Worm (Caenorhabditis elegans): Measurements from ENCODE around the gene Y42H9B.3.

DNA sequence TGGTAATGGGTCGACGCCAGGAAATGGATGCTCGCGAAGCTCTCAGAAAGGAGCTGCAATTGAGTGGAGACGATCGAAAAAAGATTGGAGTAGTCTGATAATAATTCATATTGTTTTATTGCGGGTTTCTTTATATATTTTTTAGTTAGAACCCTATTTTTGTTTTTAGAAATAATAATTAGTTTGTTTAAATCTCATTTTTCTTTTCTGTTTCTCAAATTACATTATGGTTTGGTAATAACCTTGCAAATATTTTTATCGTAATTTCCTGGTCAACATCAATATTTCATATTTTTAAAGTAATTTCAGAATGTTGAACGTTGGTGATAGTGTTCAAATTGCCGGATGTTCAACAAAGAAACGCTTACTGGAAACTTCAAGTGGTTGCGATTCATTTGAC lies 4.5 kb upstream of the Y42H9B.3 start, which contains the start of gene elpc-4:
- TF ChIP-seq T22C8.4 (GFP tag; IDR thresholded peaks at IDR 0.05) = no peak
- no peak for TF ChIP-seq cog-1 (tag; optimal IDR thresholded peaks at IDR 0.05)
